Fruit fly (Drosophila melanogaster) whole organism: ENCODE data around the gene PH4alphaSG1.
A peak's percentile ranks its signal among the peaks of the same experiment; 100 is the strongest.

Source experiments
- CG8478 ChIP-seq: fragments of >200 bp; optimal IDR thresholded peaks from 2 replicates; lab custom pipeline; 2018; ENCODE audit warnings: inconsistent platforms
- Dll ChIP-seq: fragments of >200 bp; optimal IDR thresholded peaks from 2 replicates; lab custom pipeline; 2017
- EcR ChIP-seq, 2 experiments: fragments of >200 bp; optimal IDR thresholded peaks; 2 replicates each; lab custom pipeline; 2017; ENCODE audit warnings: missing biosample characterization in 2 of 2, missing genetic modification characterization in 2 of 2, missing genetic modification reagents in 2 of 2
- pan ChIP-seq: fragments of >200 bp; optimal IDR thresholded peaks from 2 replicates; lab custom pipeline; 2017
- psq ChIP-seq: fragments of >200 bp; optimal IDR thresholded peaks from 2 replicates; lab custom pipeline; 2017
- usp ChIP-seq: fragments of >200 bp; optimal IDR thresholded peaks from 2 replicates; lab custom pipeline; 2017; ENCODE audit warnings: missing biosample characterization, missing genetic modification characterization, mixed read lengths

Gene PH4alphaSG1

dm6 chr3R:30528692-30529305 is 23.3 kb upstream of the PH4alphaSG1 start:
- no peak for TF ChIP-seq usp
- TF ChIP-seq psq, result no peak
- no peak for TF ChIP-seq CG8478
- TF ChIP-seq EcR (GFP tag; optimal IDR thresholded peaks at IDR 0.05; lab: Kevin White, UChicago), result no peak
- no peak for TF ChIP-seq pan
- no peak for TF ChIP-seq Dll

dm6 chr3R:30526799-30527465 is 21.5 kb upstream of the PH4alphaSG1 start, which contains the start of gene jdp:
Gene jdp (minus strand): TSS chr3R:30527037.
- no peak for TF ChIP-seq pan
- no peak for TF ChIP-seq Dll
- TF ChIP-seq CG8478, result no peak
- TF ChIP-seq psq, result no peak
- TF ChIP-seq EcR (GFP tag; optimal IDR thresholded peaks at IDR 0.05; lab: Kevin White, UChicago), result no peak
- no peak for TF ChIP-seq usp

- no peak for TF ChIP-seq CG8478
- TF ChIP-seq usp, result no peak
- no peak for TF ChIP-seq psq
- no peak for TF ChIP-seq pan
- no peak for TF ChIP-seq Dll
These were observed 20.2 kb upstream of the PH4alphaSG1 start for dm6 chr3R:30525629-30526028.

dm6 chr3R:30518274-30518873 is 12.9 kb upstream of the PH4alphaSG1 start:
- no peak for TF ChIP-seq EcR (GFP tag; optimal IDR thresholded peaks at IDR 0.05; lab: Kevin White, UChicago)
- no peak for TF ChIP-seq CG8478
- TF ChIP-seq psq, result no peak
- TF ChIP-seq usp, result no peak
- no peak for TF ChIP-seq Dll
- TF ChIP-seq pan, result no peak

- peak in 1 of 2 experiments; percentile 18 for TF ChIP-seq EcR (GFP tag; optimal IDR thresholded peaks at IDR 0.05; lab: Kevin White, UChicago)
- no peak for TF ChIP-seq CG8478
These were observed 8.9 kb upstream of the PH4alphaSG1 start, which contains the start of the genes CG31524 and CG9698 for dm6 chr3R:30514255-30514827. Gene CG31524 (minus strand): TSS chr3R:30514355. Gene CG9698 (plus strand): TSS chr3R:30514777.

dm6 chr3R:30512114-30512513 is 6.7 kb upstream of the PH4alphaSG1 start, which contains the start of gene PH4alphaNE2:
Gene PH4alphaNE2 (minus strand): TSS chr3R:30512214.
- TF ChIP-seq CG8478 (no peak), usp (no peak), EcR (GFP tag; optimal IDR thresholded peaks at IDR 0.05; lab: Kevin White, UChicago) (no peak)

- TF ChIP-seq usp, result no peak
- no peak for TF ChIP-seq EcR (GFP tag; optimal IDR thresholded peaks at IDR 0.05; lab: Kevin White, UChicago)
- no peak for TF ChIP-seq pan
- no peak for TF ChIP-seq Dll
- no peak for TF ChIP-seq psq
- no peak for TF ChIP-seq CG8478
These were observed 2.3 kb upstream of the PH4alphaSG1 start, which contains the start of gene CG34041 for dm6 chr3R:30507723-30508122. Gene CG34041 (plus strand): TSS chr3R:30508023.

- no peak for TF ChIP-seq Dll
These were observed 2.1 kb downstream of the PH4alphaSG1 start, which contains the start of gene CG31371 for dm6 chr3R:30503406-30503805. Gene CG31371 (minus strand): TSS chr3R:30503506.

- TF ChIP-seq pan, result peak; percentile 69
- TF ChIP-seq psq, result no peak
- no peak for TF ChIP-seq EcR (GFP tag; optimal IDR thresholded peaks at IDR 0.05; lab: Kevin White, UChicago)
These were observed 4.3 kb downstream of the PH4alphaSG1 start for dm6 chr3R:30501174-30501573.

- no peak for TF ChIP-seq psq
- TF ChIP-seq CG8478, result no peak
- no peak for TF ChIP-seq Dll
- no peak for TF ChIP-seq EcR (GFP tag; optimal IDR thresholded peaks at IDR 0.05; lab: Kevin White, UChicago)
- TF ChIP-seq usp, result no peak
- TF ChIP-seq pan, result no peak
These were observed 5.2 kb downstream of the PH4alphaSG1 start, which contains the start of gene PH4alphaNE1 for dm6 chr3R:30500226-30500625. Gene PH4alphaNE1 (minus strand): TSS chr3R:30500326.

dm6 chr3R:30496103-30496858 is 9.2 kb downstream of the PH4alphaSG1 start, which contains the start of gene PH4alphaMP:
Gene PH4alphaMP (minus strand): TSS chr3R:30496153.
- TF ChIP-seq EcR (GFP tag; optimal IDR thresholded peaks at IDR 0.05; lab: Kevin White, UChicago) (peak in 1 of 2 experiments; percentile 41), Dll (no peak)

- TF ChIP-seq psq (no peak), usp (no peak), pan (no peak), Dll (no peak), EcR (GFP tag; optimal IDR thresholded peaks at IDR 0.05; lab: Kevin White, UChicago) (no peak), CG8478 (no peak)
These were observed 15.7 kb downstream of the PH4alphaSG1 start, which contains the start of gene PH4alphaSG2 for dm6 chr3R:30489797-30490196. Gene PH4alphaSG2 (plus strand): TSS chr3R:30490074.

- TF ChIP-seq pan, result no peak
- TF ChIP-seq psq, result no peak
- no peak for TF ChIP-seq CG8478
- TF ChIP-seq Dll, result no peak
- TF ChIP-seq usp, result no peak
- TF ChIP-seq EcR (GFP tag; optimal IDR thresholded peaks at IDR 0.05; lab: Kevin White, UChicago), result no peak
These were observed 16.8 kb downstream of the PH4alphaSG1 start, which contains the start of gene Jon99Fi for dm6 chr3R:30488663-30489062. Gene Jon99Fi (plus strand): TSS chr3R:30488963.
